Fruit fly (Drosophila melanogaster) whole organism, embryonic: ENCODE measurements around the gene lqf.
A peak's percentile ranks its signal among the peaks of the same experiment; 100 is the strongest.

Source experiments
- Atf-2 ChIP-seq: fragments of 200-800 bp; sonication (Bioruptor generic); optimal IDR thresholded peaks from 2 replicates; lab custom pipeline; 2016; ENCODE audit warnings: missing biosample characterization, missing genetic modification characterization
- Awh ChIP-seq: fragments of 200-800 bp; sonication (Bioruptor generic); IDR thresholded peaks from 2 replicates; pipeline ENCODE4, ENCODE4 v1.3.6; 2022; ENCODE audit warnings: missing biosample characterization, missing genetic modification characterization
- CG10543 ChIP-seq: fragments of 200-800 bp; sonication (Bioruptor generic); optimal IDR thresholded peaks from 3 replicates; lab custom pipeline; 2017; ENCODE audit warnings: missing biosample characterization, mild to moderate bottlenecking, missing genetic modification characterization, moderate library complexity
- CG10959 ChIP-seq: fragments of 200-800 bp; sonication (Bioruptor generic); IDR thresholded peaks from 2 replicates; pipeline ENCODE4 v1.3.6; 2022; ENCODE audit warnings: missing biosample characterization, missing genetic modification characterization
- CG11560 ChIP-seq: fragments of 200-800 bp; sonication (Bioruptor generic); IDR thresholded peaks from 3 replicates; pipeline ENCODE4 v1.3.6; 2022; ENCODE audit warnings: missing biosample characterization, missing genetic modification characterization
- CG12071 ChIP-seq: fragments of 200-800 bp; sonication (Bioruptor generic); optimal IDR thresholded peaks from 3 replicates; lab custom pipeline; 2018; ENCODE audit warnings: missing biosample characterization, mild to moderate bottlenecking, missing genetic modification characterization
- CG13287 ChIP-seq: fragments of 200-800 bp; sonication (Bioruptor generic); IDR thresholded peaks from 2 replicates; pipeline ENCODE4 v1.3.6; 2022; ENCODE audit warnings: missing biosample characterization, missing genetic modification characterization; ENCODE audit not compliant: partially characterized antibody
- CG13775 ChIP-seq: fragments of 200-800 bp; sonication (Bioruptor generic); optimal IDR thresholded peaks from 3 replicates; lab custom pipeline; 2017; ENCODE audit warnings: missing biosample characterization, mild to moderate bottlenecking, missing genetic modification characterization
- CG14965 ChIP-seq: fragments of 200-800 bp; sonication (Bioruptor generic); optimal IDR thresholded peaks from 2 replicates; lab custom pipeline; 2016; ENCODE audit warnings: missing biosample characterization, missing genetic modification characterization, borderline replicate concordance
- CG1529 ChIP-seq: fragments of 200-800 bp; sonication (Bioruptor generic); optimal IDR thresholded peaks from 3 replicates; lab custom pipeline; 2018; ENCODE audit warnings: missing biosample characterization, missing genetic modification characterization
- CG15696 ChIP-seq: fragments of 200-800 bp; sonication (Bioruptor generic); optimal IDR thresholded peaks from 2 replicates; lab custom pipeline; 2019; ENCODE audit warnings: missing biosample characterization, mild to moderate bottlenecking, missing genetic modification characterization, moderate library complexity
- CG16815 ChIP-seq: fragments of 200-800 bp; sonication (Bioruptor generic); optimal IDR thresholded peaks from 3 replicates; lab custom pipeline; 2017; ENCODE audit warnings: missing biosample characterization, mild to moderate bottlenecking, missing genetic modification characterization
- CG17385 ChIP-seq: fragments of 200-800 bp; sonication (Bioruptor generic); optimal IDR thresholded peaks from 3 replicates; lab custom pipeline; 2018; ENCODE audit warnings: missing biosample characterization, mild to moderate bottlenecking, missing genetic modification characterization
- CG18262 ChIP-seq: fragments of 200-800 bp; optimal IDR thresholded peaks from 3 replicates; lab custom pipeline; 2019; ENCODE audit warnings: missing biosample characterization, mild to moderate bottlenecking, missing genetic modification characterization, moderate library complexity
- CG2199 ChIP-seq: fragments of 200-800 bp; sonication (Bioruptor generic); IDR thresholded peaks from 3 replicates; pipeline ENCODE4 v1.3.6; 2022; ENCODE audit warnings: missing biosample characterization, missing genetic modification characterization
- CG2875 ChIP-seq: fragments of 200-800 bp; sonication (Bioruptor generic); optimal IDR thresholded peaks from 2 replicates; lab custom pipeline; 2017; ENCODE audit warnings: missing biosample characterization, mild to moderate bottlenecking, missing genetic modification characterization, missing genetic modification reagents
- CG34422 ChIP-seq: fragments of 200-800 bp; sonication (Bioruptor generic); IDR thresholded peaks from 3 replicates; pipeline ENCODE4 v1.3.6; 2022; ENCODE audit warnings: missing biosample characterization, missing genetic modification characterization
- CG3726 ChIP-seq: fragments of 200-800 bp; sonication (Bioruptor generic); IDR thresholded peaks from 3 replicates; pipeline ENCODE4, ENCODE4 v1.3.6; 2022; ENCODE audit warnings: missing biosample characterization, missing genetic modification characterization
- CG3995 ChIP-seq: fragments of 200-800 bp; sonication (Bioruptor generic); optimal IDR thresholded peaks from 3 replicates; lab custom pipeline; 2016; ENCODE audit warnings: missing biosample characterization, missing genetic modification characterization
- CG4424 ChIP-seq: fragments of 200-800 bp; sonication (Bioruptor generic); optimal IDR thresholded peaks from 3 replicates; lab custom pipeline; 2016; ENCODE audit warnings: missing biosample characterization, missing genetic modification characterization
- CG5180 ChIP-seq: fragments of 200-800 bp; sonication (Bioruptor generic); optimal IDR thresholded peaks from 3 replicates; lab custom pipeline; 2017; ENCODE audit warnings: missing biosample characterization, missing genetic modification characterization, mild to moderate bottlenecking, moderate library complexity, missing genetic modification reagents
- CG6254 ChIP-seq: fragments of 200-800 bp; sonication (Bioruptor generic); optimal IDR thresholded peaks from 3 replicates; lab custom pipeline; 2017; ENCODE audit warnings: mild to moderate bottlenecking, missing biosample characterization, missing genetic modification reagents, missing genetic modification characterization
- CG7271 ChIP-seq: fragments of 200-800 bp; sonication (Bioruptor generic); optimal IDR thresholded peaks from 2 replicates; lab custom pipeline; 2018; ENCODE audit warnings: missing biosample characterization, mild to moderate bottlenecking, missing genetic modification characterization, moderate library complexity
- CG8290 ChIP-seq, 3 experiments: fragments of 200-800 bp; sonication (Bioruptor generic); optimal IDR thresholded peaks; 2 replicates each; lab custom pipeline; 2016 to 2019; ENCODE audit warnings: missing biosample characterization in 3 of 3, missing genetic modification characterization in 3 of 3, mild to moderate bottlenecking in 2 of 3, moderate library complexity in 1 of 3
- CG9215 ChIP-seq: fragments of 200-800 bp; sonication (Bioruptor generic); IDR thresholded peaks from 2 replicates; pipeline ENCODE4 v1.3.6; 2022; ENCODE audit warnings: missing biosample characterization, missing genetic modification characterization
- Elba2 ChIP-seq: fragments of 200-800 bp; sonication (Bioruptor generic); optimal IDR thresholded peaks from 3 replicates; lab custom pipeline; 2016; ENCODE audit warnings: missing biosample characterization, missing genetic modification characterization
- Ets65A ChIP-seq: fragments of 200-800 bp; sonication (Bioruptor generic); peaks from one replicate; lab custom pipeline; 2016; ENCODE audit warnings: missing biosample characterization, missing genetic modification characterization
- Mrtf ChIP-seq: fragments of 200-800 bp; sonication (Bioruptor generic); IDR thresholded peaks from 3 replicates; pipeline ENCODE4 v1.3.6; 2022; ENCODE audit warnings: missing biosample characterization, missing genetic modification characterization
- Neu2 ChIP-seq: fragments of 200-800 bp; sonication (Bioruptor generic); optimal IDR thresholded peaks from 3 replicates; lab custom pipeline; 2016; ENCODE audit warnings: missing biosample characterization, missing genetic modification characterization, borderline replicate concordance
- Nf-YA ChIP-seq: fragments of 200-800 bp; sonication (Bioruptor generic); IDR thresholded peaks from 2 replicates; pipeline ENCODE4 v1.3.6; 2022; ENCODE audit warnings: missing biosample characterization, missing genetic modification characterization
- Nf-YC ChIP-seq: fragments of 200-800 bp; optimal IDR thresholded peaks from 3 replicates; lab custom pipeline; 2019; ENCODE audit warnings: missing biosample characterization, mild to moderate bottlenecking, missing genetic modification characterization, moderate library complexity
- Oaz ChIP-seq: fragments of 200-800 bp; sonication (Bioruptor generic); IDR thresholded peaks from 2 replicates; pipeline ENCODE4 v1.3.6; 2022; ENCODE audit warnings: missing biosample characterization, missing genetic modification characterization
- Poxn ChIP-seq: fragments of 200-800 bp; sonication (Bioruptor generic); IDR thresholded peaks from 2 replicates; pipeline ENCODE4 v1.3.6; 2022; ENCODE audit warnings: missing biosample characterization, missing genetic modification characterization
- ara ChIP-seq: fragments of 200-800 bp; sonication (Bioruptor generic); IDR thresholded peaks from 2 replicates; pipeline ENCODE4 v1.3.6; 2022; ENCODE audit warnings: missing biosample characterization, missing genetic modification characterization
- crol ChIP-seq: fragments of 200-800 bp; sonication (Bioruptor generic); IDR thresholded peaks from 2 replicates; pipeline ENCODE4 v1.3.6; 2022; ENCODE audit warnings: missing biosample characterization, missing genetic modification characterization
- dan ChIP-seq: fragments of 200-800 bp; sonication (Bioruptor generic); IDR thresholded peaks from 2 replicates; pipeline ENCODE4 v1.3.6; 2022; ENCODE audit warnings: missing biosample characterization, missing genetic modification characterization
- dysf ChIP-seq: fragments of 200-800 bp; sonication (Bioruptor generic); IDR thresholded peaks from 3 replicates; pipeline ENCODE4 v1.3.6; 2022; ENCODE audit warnings: missing biosample characterization, missing genetic modification characterization
- fu2 ChIP-seq: fragments of 200-800 bp; sonication (Bioruptor generic); optimal IDR thresholded peaks from 2 replicates; lab custom pipeline; 2016; ENCODE audit warnings: missing biosample characterization, missing genetic modification characterization
- grau ChIP-seq: fragments of 200-800 bp; optimal IDR thresholded peaks from 3 replicates; lab custom pipeline; 2019; ENCODE audit warnings: missing biosample characterization, mild to moderate bottlenecking, missing genetic modification characterization, moderate library complexity
- kni ChIP-seq: fragments of 200-800 bp; sonication (Bioruptor generic); optimal IDR thresholded peaks from 3 replicates; lab custom pipeline; 2017; ENCODE audit warnings: mild to moderate bottlenecking, missing biosample characterization, missing genetic modification reagents, missing genetic modification characterization
- lov ChIP-seq, 2 experiments: fragments of 200-800 bp in 1 of 2; fragments of >200 bp in 1 of 2; sonication (Bioruptor generic) in 1 of 2; IDR thresholded peaks in 1 of 2; optimal IDR thresholded peaks in 1 of 2; 2 replicates in 1 of 2; 3 replicates in 1 of 2; pipeline versions ENCODE4 v1.3.6 to Lab custom; 2017 to 2022; ENCODE audit warnings: missing biosample characterization in 1 of 2, missing genetic modification characterization in 1 of 2
- repo ChIP-seq: fragments of 200-800 bp; sonication (Bioruptor generic); optimal IDR thresholded peaks from 2 replicates; lab custom pipeline; 2016; ENCODE audit warnings: missing biosample characterization, missing genetic modification characterization
- slbo ChIP-seq: fragments of 200-800 bp; sonication (Bioruptor generic); IDR thresholded peaks from 2 replicates; pipeline ENCODE4 v1.3.6; 2022; ENCODE audit warnings: missing biosample characterization, missing genetic modification characterization
- tin ChIP-seq: fragments of 200-800 bp; sonication (Bioruptor generic); optimal IDR thresholded peaks from 3 replicates; lab custom pipeline; 2016; ENCODE audit warnings: missing biosample characterization, missing genetic modification characterization
- trem ChIP-seq: fragments of 200-800 bp; optimal IDR thresholded peaks from 3 replicates; lab custom pipeline; 2019; ENCODE audit warnings: missing biosample characterization, mild to moderate bottlenecking, missing genetic modification characterization, moderate library complexity
- trh ChIP-seq: fragments of 200-800 bp; sonication (Bioruptor generic); optimal IDR thresholded peaks from 2 replicates; lab custom pipeline; 2016; ENCODE audit warnings: missing biosample characterization, missing genetic modification characterization
- twi ChIP-seq: fragments of 200-800 bp; optimal IDR thresholded peaks from 2 replicates; lab custom pipeline; 2019; ENCODE audit warnings: missing biosample characterization, mild to moderate bottlenecking, missing genetic modification characterization, moderate library complexity
- wdn ChIP-seq: fragments of 200-800 bp; sonication (Bioruptor generic); IDR thresholded peaks from 2 replicates; pipeline ENCODE4 v1.3.6; 2022; ENCODE audit warnings: missing biosample characterization, missing genetic modification characterization

The lqf gene

DNA sequence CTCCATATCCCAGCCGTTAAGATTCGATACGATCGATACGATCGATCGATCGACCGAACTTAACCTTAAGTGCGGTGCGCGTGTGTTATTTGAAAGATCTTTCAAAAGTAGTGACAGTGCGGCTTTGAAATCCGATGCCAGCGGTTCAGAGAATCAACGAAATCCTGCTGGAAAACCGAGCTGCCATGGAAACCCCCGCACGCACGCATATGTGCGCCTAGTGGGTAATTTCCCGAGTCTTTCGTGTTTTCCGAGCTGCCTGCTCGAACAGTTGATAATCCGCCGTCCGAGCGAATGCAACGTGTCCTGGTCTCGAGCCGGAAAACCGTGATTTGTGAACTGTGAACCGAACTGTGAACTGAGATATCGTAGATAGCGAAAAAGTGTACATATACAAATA is 9.4 kb upstream of the lqf start:
- TF ChIP-seq twi (tag; lab: Kevin White, UChicago) (peak; percentile 93), CG3995 (GFP tag; lab: Kevin White, UChicago) (peak; percentile 58), CG8290 (GFP tag; optimal IDR thresholded peaks at IDR 0.05; lab: Kevin White, UChicago) (no peak), CG8290 (tag; optimal IDR thresholded peaks at IDR 0.05; lab: Kevin White, UChicago) (no peak), CG10543 (GFP tag; lab: Kevin White, UChicago) (no peak), slbo (0 out of 2 replicates have a peak, but pooled peaks have one; percentile 11), CG11560 (no peak), CG2199 (GFP tag; lab: Robert Waterston, UW) (peak; percentile 30; the same call in 1 of the 3 replicates), Nf-YA (GFP tag; lab: Robert Waterston, UW) (no peak), CG14965 (GFP tag; lab: Kevin White, UChicago) (no peak), lov (optimal IDR thresholded peaks at IDR 0.05; lab: Kevin White, UChicago) (no peak), lov (GFP tag; IDR thresholded peaks at IDR 0.05; lab: Robert Waterston, UW) (no peak), tin (GFP tag; lab: Kevin White, UChicago) (no peak), repo (GFP tag; lab: Kevin White, UChicago) (no peak)

DNA sequence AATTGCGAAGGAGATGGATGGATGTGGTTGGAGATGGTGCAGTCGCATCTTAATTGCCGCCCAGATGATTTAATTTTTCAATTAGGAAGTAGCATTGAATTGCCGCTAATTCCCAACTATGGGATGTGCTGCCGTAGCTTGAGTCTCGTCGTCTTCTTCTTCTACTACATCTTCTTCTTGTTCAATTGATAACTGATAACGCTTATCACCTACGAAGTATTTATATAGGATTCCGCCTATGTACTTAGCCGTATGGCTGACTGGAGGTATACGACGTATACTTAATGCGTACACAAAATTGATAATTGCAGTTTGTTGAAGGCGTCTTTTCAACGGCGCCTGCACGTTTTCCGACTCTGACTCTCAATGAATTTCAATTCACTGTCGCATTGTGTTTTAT is 8.0 kb upstream of the lqf start:
- TF ChIP-seq trh (GFP tag; lab: Kevin White, UChicago) (no peak), Ets65A (GFP tag; lab: Kevin White, UChicago) (no peak), CG17385 (GFP tag; lab: Kevin White, UChicago) (peak; percentile 53), CG13775 (GFP tag; lab: Kevin White, UChicago) (no peak), ara (GFP tag; lab: Robert Waterston, UW) (no peak)

dm6 chr3L:7521847-7522246 is 6.7 kb upstream of the lqf start:
- TF ChIP-seq Atf-2 (GFP tag; lab: Kevin White, UChicago): no peak
- TF ChIP-seq wdn (GFP tag; lab: Robert Waterston, UW): no peak
- no peak for TF ChIP-seq CG7271 (tag; lab: Kevin White, UChicago)
- TF ChIP-seq CG1529 (GFP tag; lab: Kevin White, UChicago): peak; percentile 2
- 0 out of 3 replicates have a peak, but pooled peaks have one; percentile 35 for TF ChIP-seq CG34422 (GFP tag; lab: Robert Waterston, UW)
- no peak for TF ChIP-seq Oaz (GFP tag; lab: Robert Waterston, UW)
- peak; percentile 47 for TF ChIP-seq grau
- no peak for TF ChIP-seq CG12071
- no peak for TF ChIP-seq CG15696 (tag; lab: Kevin White, UChicago)
- TF ChIP-seq dan (GFP tag; lab: Robert Waterston, UW): no peak
- peak; percentile 31 for TF ChIP-seq CG4424 (GFP tag; lab: Kevin White, UChicago)
- no peak for TF ChIP-seq Neu2 (GFP tag; lab: Kevin White, UChicago)
- TF ChIP-seq CG10959 (GFP tag; lab: Robert Waterston, UW): no peak
- TF ChIP-seq CG2875 (GFP tag; lab: Kevin White, UChicago): peak; percentile 21
- no peak for TF ChIP-seq dysf (GFP tag; lab: Robert Waterston, UW)
- no peak for TF ChIP-seq CG5180 (GFP tag; lab: Kevin White, UChicago)
- no peak for TF ChIP-seq CG3726 (GFP tag; lab: Robert Waterston, UW)
- TF ChIP-seq fu2 (GFP tag; lab: Kevin White, UChicago): no peak
- no peak for TF ChIP-seq Mrtf
- peak; percentile 39; the same call in 1 of the 2 replicates for TF ChIP-seq Awh (GFP tag; lab: Robert Waterston, UW)
- TF ChIP-seq CG16815 (GFP tag; lab: Kevin White, UChicago): no peak
- peak; percentile 33 for TF ChIP-seq trem (tag; lab: Kevin White, UChicago)
- TF ChIP-seq Poxn (GFP tag; lab: Robert Waterston, UW): no peak
- peak; percentile 32 for TF ChIP-seq CG18262 (tag; lab: Kevin White, UChicago)
- no peak for TF ChIP-seq Elba2 (GFP tag; lab: Kevin White, UChicago)
- TF ChIP-seq CG13287 (GFP tag; lab: Robert Waterston, UW): no peak
- TF ChIP-seq crol (GFP tag; lab: Robert Waterston, UW): no peak
- TF ChIP-seq kni (GFP tag; lab: Kevin White, UChicago): no peak
- no peak for TF ChIP-seq CG9215 (GFP tag; lab: Robert Waterston, UW)
- TF ChIP-seq Nf-YC: no peak
- TF ChIP-seq CG6254: peak; percentile 17
